Worm (Caenorhabditis elegans) whole organism, L3 larva: ENCODE data around the gene F09E5.8.
A peak's percentile ranks its signal among the peaks of the same experiment; 100 is the strongest.
"Not testable (repeated sequence)": the region's sequence is repeated elsewhere in the genome, so short reads cannot be mapped to it uniquely, and the experiment has no call there.

Source experiments
- R02D3.7 ChIP-seq: fragments of 150-350 bp; optimal IDR thresholded peaks from 2 replicates; lab custom pipeline; 2014; ENCODE audit warnings: missing biosample characterization, missing genetic modification characterization
- aly-2 ChIP-seq: fragments of 150-350 bp; optimal IDR thresholded peaks from 2 replicates; lab custom pipeline; 2014; ENCODE audit warnings: missing biosample characterization, missing genetic modification characterization
- ama-1 ChIP-seq: fragments of 150-350 bp; optimal IDR thresholded peaks from 2 replicates; lab custom pipeline; 2018
- ceh-16 ChIP-seq: sonication (generic microtip); optimal IDR thresholded peaks from 2 replicates; lab custom pipeline; 2017; ENCODE audit warnings: missing biosample characterization, missing genetic modification characterization
- ceh-28 ChIP-seq: fragments of 150-350 bp; optimal IDR thresholded peaks from 2 replicates; lab custom pipeline; 2014; ENCODE audit warnings: missing biosample characterization, missing genetic modification reagents, missing genetic modification characterization
- ceh-9 ChIP-seq: sonication (generic microtip); optimal IDR thresholded peaks from 2 replicates; lab custom pipeline; 2018; ENCODE audit warnings: missing biosample characterization, missing genetic modification characterization
- daf-12 ChIP-seq: fragments of 150-350 bp; optimal IDR thresholded peaks from 2 replicates; lab custom pipeline; 2014; ENCODE audit warnings: missing biosample characterization, missing genetic modification reagents, missing genetic modification characterization
- egl-27 ChIP-seq: sonication (generic microtip); optimal IDR thresholded peaks from 4 replicates; lab custom pipeline; 2017; ENCODE audit warnings: missing biosample characterization, missing genetic modification reagents, missing genetic modification characterization
- egl-5 ChIP-seq: fragments of 150-350 bp; optimal IDR thresholded peaks from 2 replicates; lab custom pipeline; 2017; ENCODE audit warnings: missing biosample characterization, missing genetic modification reagents, missing genetic modification characterization, inconsistent platforms
- elt-1 ChIP-seq: fragments of 150-350 bp; optimal IDR thresholded peaks from 2 replicates; lab custom pipeline; 2014; ENCODE audit warnings: missing biosample characterization, missing genetic modification characterization
- elt-2 ChIP-seq: sonication (generic microtip); optimal IDR thresholded peaks from 2 replicates; lab custom pipeline; 2016; ENCODE audit warnings: missing genetic modification reagents, mild to moderate bottlenecking, missing genetic modification characterization, missing compliant biosample characterization
- elt-3 ChIP-seq, 3 experiments: fragments of 150-350 bp in 1 of 3; sonication (generic microtip) in 2 of 3; optimal IDR thresholded peaks; 2 replicates in 2 of 3; 4 replicates in 1 of 3; lab custom pipeline; 2014 to 2017; ENCODE audit warnings: missing biosample characterization in 3 of 3, missing genetic modification characterization in 3 of 3
- eor-1 ChIP-seq, 2 experiments: fragments of 150-350 bp; optimal IDR thresholded peaks; 2 replicates each; lab custom pipeline; 2014 to 2018; ENCODE audit warnings: missing biosample characterization in 2 of 2, missing genetic modification characterization in 2 of 2
- fkh-10 ChIP-seq: sonication (generic microtip); optimal IDR thresholded peaks from 2 replicates; lab custom pipeline; 2017; ENCODE audit warnings: missing biosample characterization, missing genetic modification reagents, missing genetic modification characterization
- fkh-2 ChIP-seq: fragments of 150-350 bp; optimal IDR thresholded peaks from 2 replicates; lab custom pipeline; 2014; ENCODE audit warnings: missing biosample characterization, missing genetic modification reagents, missing genetic modification characterization
- hmg-11 ChIP-seq: sonication (generic microtip); optimal IDR thresholded peaks from 2 replicates; lab custom pipeline; 2016; ENCODE audit warnings: missing genetic modification characterization, missing compliant biosample characterization
- jun-1 ChIP-seq: fragments of 150-350 bp; optimal IDR thresholded peaks from 2 replicates; lab custom pipeline; 2014; ENCODE audit warnings: missing biosample characterization, missing genetic modification reagents, missing genetic modification characterization
- lin-39 ChIP-seq: fragments of 150-350 bp; optimal IDR thresholded peaks from 2 replicates; lab custom pipeline; 2018; ENCODE audit warnings: missing biosample characterization, missing genetic modification reagents, missing genetic modification characterization
- mml-1 ChIP-seq: fragments of 150-350 bp; sonication (generic microtip); optimal IDR thresholded peaks from 3 replicates; lab custom pipeline; 2014; ENCODE audit warnings: missing biosample characterization, missing genetic modification characterization
- nfya-1 ChIP-seq: sonication (generic microtip); optimal IDR thresholded peaks from 2 replicates; lab custom pipeline; 2017; ENCODE audit warnings: missing genetic modification characterization, mild to moderate bottlenecking, missing compliant biosample characterization, antibody characterized with exemption, moderate library complexity; ENCODE audit not compliant: insufficient read depth
- nhr-11 ChIP-seq: fragments of 150-350 bp; optimal IDR thresholded peaks from 2 replicates; lab custom pipeline; 2014; ENCODE audit warnings: missing biosample characterization, missing genetic modification characterization
- nhr-237 ChIP-seq: fragments of 150-350 bp; optimal IDR thresholded peaks from 2 replicates; lab custom pipeline; 2014; ENCODE audit warnings: missing biosample characterization, missing genetic modification characterization
- nhr-25 ChIP-seq: sonication (generic microtip); optimal IDR thresholded peaks from 2 replicates; lab custom pipeline; 2017; ENCODE audit warnings: missing biosample characterization, missing genetic modification characterization
- nhr-28 ChIP-seq: fragments of 150-350 bp; optimal IDR thresholded peaks from 2 replicates; lab custom pipeline; 2014; ENCODE audit warnings: missing biosample characterization, missing genetic modification characterization
- nhr-67 ChIP-seq: fragments of 150-350 bp; optimal IDR thresholded peaks from 2 replicates; lab custom pipeline; 2014; ENCODE audit warnings: missing biosample characterization, missing genetic modification characterization
- nhr-77 ChIP-seq: fragments of 150-350 bp; optimal IDR thresholded peaks from 2 replicates; lab custom pipeline; 2014; ENCODE audit warnings: missing biosample characterization, missing genetic modification characterization
- pha-4 ChIP-seq: fragments of 150-350 bp; optimal IDR thresholded peaks from 2 replicates; lab custom pipeline; 2014; ENCODE audit warnings: missing biosample characterization, missing genetic modification reagents, missing genetic modification characterization
- pqm-1 ChIP-seq: fragments of 150-350 bp; optimal IDR thresholded peaks from 2 replicates; lab custom pipeline; 2017; ENCODE audit warnings: missing biosample characterization, missing genetic modification characterization, inconsistent platforms
- sea-2 ChIP-seq: fragments of 150-350 bp; sonication (generic microtip); optimal IDR thresholded peaks from 4 replicates; lab custom pipeline; 2014; ENCODE audit warnings: missing biosample characterization, missing genetic modification reagents, missing genetic modification characterization
- skn-1 ChIP-seq: fragments of 150-350 bp; optimal IDR thresholded peaks from 2 replicates; lab custom pipeline; 2014; ENCODE audit warnings: missing biosample characterization, missing genetic modification characterization
- snpc-4 ChIP-seq: fragments of 150-350 bp; optimal IDR thresholded peaks from 2 replicates; lab custom pipeline; 2014; ENCODE audit warnings: missing biosample characterization, missing genetic modification characterization
- unc-39 ChIP-seq: sonication (generic microtip); optimal IDR thresholded peaks from 4 replicates; lab custom pipeline; 2017; ENCODE audit warnings: missing biosample characterization, missing genetic modification characterization
- unc-62 ChIP-seq: fragments of 150-350 bp; sonication (generic microtip); optimal IDR thresholded peaks from 4 replicates; lab custom pipeline; 2014; ENCODE audit warnings: missing biosample characterization, missing genetic modification reagents, missing genetic modification characterization
- zag-1 ChIP-seq: fragments of 150-350 bp; optimal IDR thresholded peaks from 2 replicates; lab custom pipeline; 2014; ENCODE audit warnings: missing biosample characterization, missing genetic modification characterization
- ztf-11 ChIP-seq: fragments of 150-350 bp; optimal IDR thresholded peaks from 2 replicates; lab custom pipeline; 2014; ENCODE audit warnings: missing biosample characterization, missing genetic modification characterization
- ztf-4 ChIP-seq: fragments of 150-350 bp; optimal IDR thresholded peaks from 2 replicates; lab custom pipeline; 2014; ENCODE audit warnings: missing biosample characterization, missing genetic modification characterization

F09E5.8 gene

DNA sequence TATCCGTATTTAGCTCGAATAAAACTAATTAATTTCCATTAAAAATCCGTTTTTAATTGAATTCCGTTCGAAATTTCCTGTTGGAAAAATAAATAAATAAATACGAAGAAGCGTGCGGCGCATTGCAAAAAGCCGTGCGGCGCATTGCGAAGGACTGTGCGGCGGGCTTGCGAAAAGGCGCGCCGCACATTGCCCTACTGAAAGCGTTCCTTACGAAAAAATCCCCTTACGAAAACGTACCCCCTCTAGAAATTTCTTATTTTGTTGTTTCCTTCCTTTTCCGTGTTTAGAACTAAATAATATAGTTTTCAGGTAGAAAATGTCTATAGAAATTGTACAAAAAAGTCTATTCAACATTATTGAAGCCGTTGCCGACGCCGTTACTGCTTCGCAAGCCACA is at the start of gene F09E5.8:
Gene F09E5.8 (plus strand): TSS at position 313 of the 400 bp plus-strand sequence.
- not testable (repeated sequence) for TF ChIP-seq ztf-4, lin-39, nhr-11 (tag; lab: Kevin White, UChicago)

DNA sequence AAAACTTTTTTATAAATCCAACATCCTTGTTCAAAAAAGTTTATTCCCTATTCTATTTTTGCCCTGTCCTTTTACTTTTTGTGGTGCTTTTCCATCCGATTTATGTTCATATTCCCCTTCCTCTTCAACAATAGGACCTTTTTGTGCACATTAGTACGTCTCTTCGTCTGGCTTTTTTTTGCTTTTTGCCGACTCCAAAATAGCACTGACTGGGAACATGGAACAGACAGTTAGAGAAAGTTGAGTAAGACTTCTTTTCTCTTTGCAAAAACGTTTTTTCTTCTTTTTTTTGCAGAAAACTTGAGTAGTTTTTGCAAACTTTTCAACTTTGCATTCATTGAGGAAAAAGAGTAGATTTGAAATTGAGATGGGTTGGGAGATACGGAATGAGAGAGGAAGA is 48.7 kb upstream of the F09E5.8 start:
- TF ChIP-seq mml-1 (tag; lab: Kevin White, UChicago), result no peak
- TF ChIP-seq elt-1 (tag; lab: Kevin White, UChicago), result no peak
- TF ChIP-seq skn-1 (tag; lab: Kevin White, UChicago), result no peak
- TF ChIP-seq jun-1 (tag; lab: Kevin White, UChicago), result no peak
- TF ChIP-seq R02D3.7, result no peak
- no peak for TF ChIP-seq egl-27 (tag; lab: Kevin White, UChicago)

DNA sequence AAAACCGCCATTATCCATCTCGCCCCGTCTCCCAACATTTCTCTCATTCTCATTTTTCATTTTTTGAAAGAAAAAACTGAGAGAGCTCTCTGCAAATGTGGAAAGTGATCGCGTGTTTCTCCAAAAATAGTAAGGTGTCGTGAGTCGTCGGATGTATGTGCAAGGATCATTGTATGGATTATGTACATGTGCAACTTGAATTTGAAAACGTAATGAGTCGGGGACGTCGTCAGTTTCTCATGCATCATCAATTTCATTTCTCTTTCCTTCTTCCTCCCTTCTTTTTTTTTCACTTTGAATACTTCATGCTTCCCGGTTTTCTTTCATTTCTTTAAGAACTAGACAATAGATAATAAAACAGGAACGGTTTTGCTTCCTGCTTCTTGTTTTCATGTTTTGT is 45.3 kb upstream of the F09E5.8 start:
- no peak for TF ChIP-seq jun-1 (tag; lab: Kevin White, UChicago)
- no peak for TF ChIP-seq nhr-77 (tag; lab: Kevin White, UChicago)
- TF ChIP-seq egl-5 (tag; lab: Kevin White, UChicago), result peak; percentile 86
- TF ChIP-seq zag-1 (tag; lab: Kevin White, UChicago), result no peak
- peak; percentile 22 for TF ChIP-seq lin-39 (tag; lab: Kevin White, UChicago)
- no peak for TF ChIP-seq nhr-11 (tag; lab: Kevin White, UChicago)
- TF ChIP-seq hmg-11, result no peak

DNA sequence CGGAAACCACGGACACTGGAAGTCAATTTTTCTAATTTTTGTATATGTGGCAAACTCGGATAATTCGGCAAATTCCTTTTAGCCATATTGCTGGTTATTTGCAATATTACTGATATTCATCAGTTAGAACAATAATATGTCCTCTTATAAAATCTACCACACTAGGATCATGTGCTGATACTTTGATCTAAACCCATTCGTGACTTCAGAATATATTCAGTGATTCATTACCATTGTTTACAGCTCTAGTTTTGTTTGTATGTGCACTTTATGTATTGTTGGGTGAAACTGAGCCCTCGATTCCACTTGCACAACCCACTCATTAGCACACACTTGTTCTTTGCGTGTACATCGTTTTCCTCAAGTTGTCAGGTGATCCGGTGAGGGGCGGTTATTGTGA is 44.3 kb upstream of the F09E5.8 start:
- TF ChIP-seq fkh-2 (tag; lab: Kevin White, UChicago), result no peak
- no peak for TF ChIP-seq eor-1 (tag; optimal IDR thresholded peaks at IDR 0.05; lab: Kevin White, UChicago)
- peak; percentile 55 for TF ChIP-seq pha-4 (tag; lab: Kevin White, UChicago)

DNA sequence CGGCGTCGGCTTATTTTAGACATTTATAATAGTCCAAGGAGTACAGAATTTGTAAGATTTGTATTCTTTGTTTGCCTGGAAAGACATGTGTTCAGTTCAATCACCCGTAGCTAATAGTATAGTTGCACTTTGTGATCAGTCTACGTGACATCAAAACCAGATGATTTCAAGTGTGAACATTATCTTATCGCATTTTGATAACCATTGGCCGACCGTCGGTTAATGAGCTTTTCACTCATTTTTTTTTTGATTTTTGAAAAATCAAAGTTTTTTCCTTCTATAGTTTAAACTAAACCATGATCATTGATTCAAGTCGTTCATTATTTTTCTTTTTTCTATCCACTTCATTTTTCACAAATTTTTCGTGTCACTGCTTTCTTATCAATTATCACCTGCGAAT is 43.3 kb upstream of the F09E5.8 start:
- TF ChIP-seq nhr-28 (tag; lab: Kevin White, UChicago), result no peak
- peak; percentile 90 for TF ChIP-seq elt-2 (tag; lab: Kevin White, UChicago)
- no peak for TF ChIP-seq hmg-11
- TF ChIP-seq pqm-1 (tag; lab: Kevin White, UChicago), result peak; percentile 84
- TF ChIP-seq egl-5 (tag; lab: Kevin White, UChicago), result no peak
- no peak for TF ChIP-seq mml-1 (tag; lab: Kevin White, UChicago)

DNA sequence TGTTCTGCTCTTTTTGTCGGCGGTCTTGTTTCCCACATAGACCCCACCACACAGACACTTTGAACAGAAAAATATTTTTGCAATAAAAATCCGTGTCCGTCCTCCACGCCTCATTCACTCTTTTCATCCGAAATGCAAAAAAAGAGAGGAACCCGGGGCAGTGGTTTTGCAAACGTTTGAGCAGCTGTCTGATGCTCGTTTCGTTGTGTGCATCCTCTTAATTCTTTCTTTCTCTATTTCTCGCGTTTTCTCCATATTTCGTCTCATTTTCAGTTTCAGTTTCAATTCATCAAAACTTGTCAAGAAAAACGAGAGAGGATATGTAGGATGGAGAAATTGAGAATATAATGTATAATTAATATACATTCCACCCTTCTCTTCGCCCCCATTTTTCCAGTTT is 41.5 kb upstream of the F09E5.8 start:
- TF ChIP-seq nfya-1 (peak; percentile 48), daf-12 (no peak), lin-39 (tag; lab: Kevin White, UChicago) (peak; percentile 25)

DNA sequence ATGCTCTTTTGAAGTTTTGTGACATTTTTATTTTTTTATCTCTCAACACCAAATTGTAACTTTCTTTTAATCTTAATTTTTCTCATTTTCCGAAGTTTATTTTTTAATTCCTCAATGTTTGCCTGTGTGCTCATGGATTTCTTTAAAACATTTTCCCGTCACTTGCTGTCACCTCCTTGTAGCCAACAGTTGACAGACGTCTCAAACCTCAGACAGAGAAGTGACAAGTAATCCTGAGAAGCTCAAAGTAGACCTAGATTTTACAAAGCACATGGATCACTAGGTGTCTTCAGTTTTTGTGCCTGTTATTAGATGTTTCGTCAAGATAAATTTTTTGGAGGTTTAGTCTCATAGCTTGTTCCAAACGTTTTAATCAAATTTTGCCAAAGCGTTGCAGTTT is 40.7 kb upstream of the F09E5.8 start:
- TF ChIP-seq nhr-11 (tag; lab: Kevin White, UChicago), result no peak
- peak; percentile 11 for TF ChIP-seq unc-62

DNA sequence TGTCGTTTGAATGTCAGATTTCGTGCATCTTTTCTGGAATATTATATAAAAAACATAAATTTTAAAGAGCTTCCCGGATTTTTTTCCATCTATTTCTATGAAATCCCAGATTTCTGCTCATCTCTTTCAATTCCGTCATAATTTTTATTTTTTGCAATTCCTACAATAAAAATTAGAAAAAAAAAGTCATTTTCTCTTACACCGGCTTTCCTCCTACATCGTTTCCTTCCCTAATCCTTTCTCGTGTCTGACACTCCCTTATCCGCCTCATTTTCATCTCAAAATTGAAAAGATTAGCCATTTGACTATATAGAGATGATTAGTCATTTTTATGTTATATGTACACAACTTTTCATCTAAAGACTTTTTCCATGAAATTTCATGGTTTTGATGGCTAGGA is 39.7 kb upstream of the F09E5.8 start:
- TF ChIP-seq ztf-11 (tag; lab: Kevin White, UChicago) (no peak), elt-1 (tag; lab: Kevin White, UChicago) (no peak), aly-2 (tag; lab: Kevin White, UChicago) (no peak), elt-2 (tag; lab: Kevin White, UChicago) (no peak), R02D3.7 (no peak), nhr-237 (no peak)

DNA sequence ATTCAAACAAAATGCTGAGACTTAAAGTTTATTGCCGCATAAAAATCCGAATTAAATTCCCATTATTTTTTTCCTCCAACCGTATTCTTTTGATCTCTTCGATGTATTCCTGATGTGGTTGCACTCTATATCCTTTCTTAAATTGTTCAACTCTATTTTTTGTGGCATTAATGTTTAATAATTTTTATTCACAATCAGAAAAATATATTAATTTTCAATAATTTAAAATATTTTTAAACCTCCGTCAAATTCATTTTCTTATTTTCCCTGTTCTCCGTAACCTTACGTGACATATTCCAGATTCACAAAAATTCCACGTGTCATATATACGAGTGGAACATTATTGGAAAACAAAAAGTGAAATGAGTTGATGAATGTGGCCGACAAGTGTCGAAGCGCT is 38.7 kb upstream of the F09E5.8 start, which contains the start of gene gcy-12:
Gene gcy-12 (plus strand): TSS at position 301 of the 400 bp plus-strand sequence.
- TF ChIP-seq pha-4 (tag; lab: Kevin White, UChicago) (no peak), unc-39 (no peak), lin-39 (tag; lab: Kevin White, UChicago) (no peak), snpc-4 (no peak), eor-1 (tag; optimal IDR thresholded peaks at IDR 0.05; lab: Kevin White, UChicago) (no peak), nhr-25 (tag; lab: Kevin White, UChicago) (no peak), egl-27 (tag; lab: Kevin White, UChicago) (no peak), ama-1 (lab: Kevin White, UChicago) (no peak), ceh-28 (no peak), nhr-67 (tag; lab: Kevin White, UChicago) (no peak), skn-1 (tag; lab: Kevin White, UChicago) (no peak), fkh-2 (tag; lab: Kevin White, UChicago) (no peak), egl-5 (tag; lab: Kevin White, UChicago) (no peak), fkh-10 (GFP tag; lab: Kevin White, UChicago) (no peak), ceh-16 (tag; lab: Kevin White, UChicago) (no peak), hmg-11 (no peak), nfya-1 (no peak), sea-2 (no peak), ceh-9 (tag; lab: Kevin White, UChicago) (no peak), elt-3 (tag; optimal IDR thresholded peaks at IDR 0.05; lab: Kevin White, UChicago) (no peak)
